Fruit fly (Drosophila melanogaster): Measurements from ENCODE around the gene Atg12.

DNA sequence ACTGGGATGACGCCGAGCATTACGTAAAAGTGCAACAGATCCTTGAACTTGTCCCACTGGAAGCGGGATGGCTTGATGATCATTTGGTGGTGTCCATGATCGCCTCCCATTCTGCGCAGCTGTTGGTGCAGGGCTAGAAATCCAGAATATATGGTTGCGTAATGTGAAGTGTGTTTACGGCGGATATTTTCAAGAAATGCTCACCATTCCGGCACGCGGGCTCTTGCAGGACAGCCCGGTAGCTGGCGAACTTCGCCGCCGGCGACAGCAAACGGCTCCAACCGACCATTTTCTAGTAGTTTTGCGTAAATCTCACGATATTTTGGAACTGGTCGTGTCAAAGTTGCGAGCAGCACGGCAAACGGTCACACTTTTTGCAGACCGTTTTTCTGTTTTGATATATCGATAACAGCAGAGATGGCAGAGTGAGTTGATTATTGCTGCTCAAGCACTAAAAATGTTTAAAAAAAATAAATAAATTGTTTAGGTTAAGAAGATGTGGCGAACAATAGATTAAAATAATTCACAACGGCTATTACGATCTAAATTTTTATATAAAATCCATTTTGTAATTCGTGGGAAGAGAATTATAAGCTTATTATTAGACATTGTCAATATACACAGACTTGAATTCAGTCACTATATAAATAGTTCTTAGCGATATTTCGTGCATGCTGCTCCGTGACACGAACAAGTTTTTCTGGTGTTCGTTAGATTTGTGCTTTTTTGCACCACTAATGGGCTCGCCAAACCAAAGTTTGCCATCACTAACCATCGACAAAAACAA lies 1.5 kb downstream of the Atg12 start, which contains the start of the genes ND-SGDH and RhoGAP68F:
- TF ChIP-seq achi (GFP tag; optimal IDR thresholded peaks at IDR 0.05) (peak; percentile 77), dsx (GFP tag; optimal IDR thresholded peaks at IDR 0.05; ENCODE audit: poor library complexity, severe bottlenecking) (peak; percentile 66), CG10631 (GFP tag; optimal IDR thresholded peaks at IDR 0.05) (peak; percentile 80), Blimp-1 (GFP tag; optimal IDR thresholded peaks at IDR 0.05) (no peak), acj6 (GFP tag; optimal IDR thresholded peaks at IDR 0.05) (peak; percentile 76), Hr38 (GFP tag; optimal IDR thresholded peaks at IDR 0.05) (no peak)
